Fruit fly (Drosophila melanogaster) whole organism, prepupa: ENCODE measurements around the gene RhoGEF64C.

ENCODE experiments used
- CG4318 ChIP-seq: fragments of 200-800 bp; sonication (Bioruptor generic); optimal IDR thresholded peaks from 3 replicates; lab custom pipeline; 2017; ENCODE audit warnings: missing biosample characterization, mild to moderate bottlenecking, missing genetic modification characterization
- CG8319 ChIP-seq: fragments of 200-800 bp; sonication (Bioruptor generic); optimal IDR thresholded peaks from 3 replicates; lab custom pipeline; 2016; ENCODE audit warnings: missing biosample characterization, missing genetic modification characterization
- Eip75B ChIP-seq: fragments of 200-800 bp; sonication (Bioruptor generic); optimal IDR thresholded peaks from 3 replicates; lab custom pipeline; 2016; ENCODE audit warnings: missing biosample characterization, missing genetic modification characterization
- Gug ChIP-seq: fragments of 200-800 bp; sonication (Bioruptor generic); IDR thresholded peaks from 2 replicates; pipeline ENCODE4 v1.3.6; 2022; ENCODE audit warnings: missing biosample characterization, missing genetic modification characterization
- Hr4 ChIP-seq: fragments of 200-800 bp; sonication (Bioruptor generic); optimal IDR thresholded peaks from 3 replicates; lab custom pipeline; 2016; ENCODE audit warnings: missing biosample characterization, missing genetic modification characterization
- fd59A ChIP-seq: fragments of 200-800 bp; sonication (Bioruptor generic); optimal IDR thresholded peaks from 2 replicates; lab custom pipeline; 2017; ENCODE audit warnings: missing biosample characterization, mild to moderate bottlenecking, missing genetic modification characterization, missing genetic modification reagents

DNA sequence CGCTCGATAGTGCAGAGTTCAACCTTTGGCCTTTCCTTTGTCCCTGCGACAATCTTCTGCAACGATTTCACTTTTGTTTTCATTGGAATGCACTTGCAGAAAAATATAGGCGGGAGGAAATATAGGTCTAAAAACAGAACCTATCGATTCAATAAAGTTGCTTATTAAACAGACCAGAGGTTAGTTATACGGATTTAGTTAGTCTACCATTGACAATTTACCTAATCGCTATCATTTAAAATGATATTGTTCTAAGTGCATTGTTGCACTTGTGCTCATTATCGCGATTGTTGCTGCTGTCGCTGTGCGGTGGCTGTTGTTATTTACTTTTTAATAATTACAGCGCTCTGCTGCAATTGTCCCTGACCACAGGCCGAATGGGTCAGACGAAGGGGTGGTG lies 143.8 kb downstream of the RhoGEF64C start:
- TF ChIP-seq Gug (GFP tag; lab: Robert Waterston, UW) (peak; percentile 48; the same call in 1 of the 2 replicates), Eip75B (peak; percentile 82), Hr4 (peak; percentile 65), CG4318 (GFP tag; lab: Kevin White, UChicago) (peak; percentile 63), CG8319 (GFP tag; lab: Kevin White, UChicago) (peak; percentile 73), fd59A (GFP tag; lab: Kevin White, UChicago) (peak; percentile 74)
